Fruit fly (Drosophila melanogaster): Measurements from ENCODE around the gene Lcp65Ag3.

- TF ChIP-seq Pif1A (GFP tag; optimal IDR thresholded peaks at IDR 0.05) (peak; percentile 74), CG9948 (tag; optimal IDR thresholded peaks at IDR 0.05) (peak; percentile 94), EcR (GFP tag; optimal IDR thresholded peaks at IDR 0.05) (no peak), Ets98B (GFP tag; IDR thresholded peaks at IDR 0.05) (peak; percentile 88), CG32121 (GFP tag; IDR thresholded peaks at IDR 0.05) (peak; percentile 86), CG10348 (GFP tag; IDR thresholded peaks at IDR 0.05) (peak; percentile 87), CG13204 (GFP tag; optimal IDR thresholded peaks at IDR 0.05) (no peak), CG14655 (GFP tag; optimal IDR thresholded peaks at IDR 0.05) (peak; percentile 88), Pif1B (GFP tag; optimal IDR thresholded peaks at IDR 0.05) (peak; percentile 72), fd96Ca (GFP tag; IDR thresholded peaks at IDR 0.05) (peak; percentile 87)
Measured at dm6 chr3L:6094697-6095096, 36.1 kb downstream of the Lcp65Ag3 start, which contains the start of the genes CG10467 and loj.

Data from whole organism, pupa.